Worm (Caenorhabditis elegans) whole organism, L1 larva: ENCODE results near the gene srg-39.

Source experiments
- C04F5.9 ChIP-seq: sonication (generic microtip); optimal IDR thresholded peaks from 2 replicates; lab custom pipeline; 2016; ENCODE audit warnings: missing genetic modification characterization, missing compliant biosample characterization
- F16B12.6 ChIP-seq: fragments of 150-350 bp; optimal IDR thresholded peaks from 2 replicates; lab custom pipeline; 2014; ENCODE audit warnings: missing biosample characterization, missing genetic modification characterization
- Y116A8C.19 ChIP-seq: sonication (generic microtip); optimal IDR thresholded peaks from 2 replicates; lab custom pipeline; 2016; ENCODE audit warnings: missing compliant biosample characterization, missing genetic modification characterization, borderline replicate concordance
- ceh-8 ChIP-seq: fragments of 200-800 bp; sonication (Bioruptor generic); optimal IDR thresholded peaks from 2 replicates; lab custom pipeline; 2018; ENCODE audit warnings: mild to moderate bottlenecking, missing genetic modification characterization, moderate library complexity, missing compliant biosample characterization
- dsc-1 ChIP-seq: sonication (generic microtip); optimal IDR thresholded peaks from 2 replicates; lab custom pipeline; 2016; ENCODE audit warnings: mild to moderate bottlenecking, missing genetic modification characterization, missing compliant biosample characterization
- efl-1 ChIP-seq, 4 experiments: fragments of 150-350 bp; optimal IDR thresholded peaks in 3 of 4; peaks in 1 of 4; 1 replicate in 1 of 4; 2 replicates in 3 of 4; lab custom pipeline; 2014; ENCODE audit warnings: missing biosample characterization in 2 of 4, missing genetic modification characterization in 2 of 4, missing genetic modification reagents in 2 of 4
- egl-13 ChIP-seq: sonication (generic microtip); optimal IDR thresholded peaks from 2 replicates; lab custom pipeline; 2016; ENCODE audit warnings: missing genotype, missing genetic modification reagents, missing genetic modification characterization, missing compliant biosample characterization
- elt-3 ChIP-seq, 6 experiments: fragments of 150-350 bp in 1 of 6; sonication (generic microtip); optimal IDR thresholded peaks; 2 replicates each; lab custom pipeline; 2017 to 2018; ENCODE audit warnings: missing biosample characterization in 6 of 6, missing genetic modification characterization in 6 of 6, inconsistent platforms in 1 of 6
- fkh-10 ChIP-seq: sonication (generic microtip); optimal IDR thresholded peaks from 2 replicates; lab custom pipeline; 2017; ENCODE audit warnings: missing biosample characterization, missing genetic modification reagents, missing genetic modification characterization
- fkh-4 ChIP-seq: sonication (generic microtip); optimal IDR thresholded peaks from 2 replicates; lab custom pipeline; 2016; ENCODE audit warnings: missing compliant biosample characterization, missing genetic modification characterization, borderline replicate concordance
- fkh-8 ChIP-seq: sonication (generic microtip); optimal IDR thresholded peaks from 2 replicates; lab custom pipeline; 2016; ENCODE audit warnings: mild to moderate bottlenecking, missing genetic modification characterization, missing compliant biosample characterization
- hlh-4 ChIP-seq: sonication (generic microtip); optimal IDR thresholded peaks from 2 replicates; lab custom pipeline; 2016; ENCODE audit warnings: mild to moderate bottlenecking, missing genetic modification characterization, missing compliant biosample characterization
- jun-1 ChIP-seq: fragments of 150-350 bp; optimal IDR thresholded peaks from 2 replicates; lab custom pipeline; 2014; ENCODE audit warnings: missing biosample characterization, missing genetic modification reagents, missing genetic modification characterization
- lin-14 ChIP-seq: fragments of 200-800 bp; sonication (Bioruptor generic); optimal IDR thresholded peaks from 2 replicates; lab custom pipeline; 2018; ENCODE audit warnings: mild to moderate bottlenecking, missing genetic modification characterization, moderate library complexity, missing compliant biosample characterization
- lin-15B ChIP-seq: fragments of 150-350 bp; sonication (generic microtip); optimal IDR thresholded peaks from 3 replicates; lab custom pipeline; 2014; ENCODE audit warnings: missing biosample characterization, missing genetic modification characterization
- lin-39 ChIP-seq: fragments of 150-350 bp; optimal IDR thresholded peaks from 2 replicates; lab custom pipeline; 2014; ENCODE audit warnings: missing biosample characterization, missing genetic modification reagents, missing genetic modification characterization
- mab-9 ChIP-seq: fragments of 200-800 bp; sonication (Bioruptor generic); IDR thresholded peaks from 2 replicates; pipeline ENCODE4 v1.3.6; 2022; ENCODE audit warnings: missing genetic modification reagents, missing genetic modification characterization, missing compliant biosample characterization
- mdl-1 ChIP-seq, 2 experiments: fragments of 150-350 bp; optimal IDR thresholded peaks; 2 replicates each; lab custom pipeline; 2014 to 2017; ENCODE audit warnings: missing biosample characterization in 2 of 2, missing genetic modification characterization in 2 of 2, inconsistent platforms in 1 of 2
- mep-1 ChIP-seq: fragments of 150-350 bp; optimal IDR thresholded peaks from 2 replicates; lab custom pipeline; 2014; ENCODE audit warnings: missing biosample characterization, missing genetic modification characterization
- nhr-11 ChIP-seq: fragments of 150-350 bp; optimal IDR thresholded peaks from 2 replicates; lab custom pipeline; 2014; ENCODE audit warnings: missing biosample characterization, missing genetic modification characterization
- nhr-20 ChIP-seq: sonication (generic microtip); optimal IDR thresholded peaks from 2 replicates; lab custom pipeline; 2016; ENCODE audit warnings: mild to moderate bottlenecking, missing genetic modification characterization, missing compliant biosample characterization
- nhr-237 ChIP-seq: fragments of 150-350 bp; optimal IDR thresholded peaks from 2 replicates; lab custom pipeline; 2014; ENCODE audit warnings: missing biosample characterization, missing genetic modification characterization
- nhr-28 ChIP-seq: fragments of 150-350 bp; optimal IDR thresholded peaks from 2 replicates; lab custom pipeline; 2014; ENCODE audit warnings: missing biosample characterization, missing genetic modification characterization
- nhr-47 ChIP-seq: sonication (generic microtip); optimal IDR thresholded peaks from 2 replicates; lab custom pipeline; 2016; ENCODE audit warnings: mild to moderate bottlenecking, missing genetic modification characterization, moderate library complexity, missing compliant biosample characterization
- nhr-71 ChIP-seq: sonication (generic microtip); optimal IDR thresholded peaks from 2 replicates; lab custom pipeline; 2016; ENCODE audit warnings: mild to moderate bottlenecking, missing genetic modification characterization, moderate library complexity, missing compliant biosample characterization
- nhr-84 ChIP-seq: sonication (generic microtip); optimal IDR thresholded peaks from 2 replicates; lab custom pipeline; 2017; ENCODE audit warnings: missing biosample characterization, missing genetic modification characterization
- pax-3 ChIP-seq: fragments of 200-800 bp; sonication (Bioruptor generic); optimal IDR thresholded peaks from 2 replicates; lab custom pipeline; 2018; ENCODE audit warnings: mild to moderate bottlenecking, missing genetic modification characterization, moderate library complexity, missing compliant biosample characterization
- rnt-1 ChIP-seq: sonication (generic microtip); optimal IDR thresholded peaks from 2 replicates; lab custom pipeline; 2016; ENCODE audit warnings: mild to moderate bottlenecking, missing genetic modification characterization, moderate library complexity, missing compliant biosample characterization
- tbx-2 ChIP-seq: sonication (generic microtip); optimal IDR thresholded peaks from 2 replicates; lab custom pipeline; 2016; ENCODE audit warnings: missing genetic modification characterization, missing compliant biosample characterization
- unc-86 ChIP-seq: sonication (generic microtip); optimal IDR thresholded peaks from 2 replicates; lab custom pipeline; 2016; ENCODE audit warnings: missing genetic modification characterization, missing compliant biosample characterization
- vab-15 ChIP-seq: sonication (generic microtip); optimal IDR thresholded peaks from 2 replicates; lab custom pipeline; 2017; ENCODE audit warnings: missing genotype, mild to moderate bottlenecking, missing genetic modification characterization, missing compliant biosample characterization

The srg-39 gene

DNA sequence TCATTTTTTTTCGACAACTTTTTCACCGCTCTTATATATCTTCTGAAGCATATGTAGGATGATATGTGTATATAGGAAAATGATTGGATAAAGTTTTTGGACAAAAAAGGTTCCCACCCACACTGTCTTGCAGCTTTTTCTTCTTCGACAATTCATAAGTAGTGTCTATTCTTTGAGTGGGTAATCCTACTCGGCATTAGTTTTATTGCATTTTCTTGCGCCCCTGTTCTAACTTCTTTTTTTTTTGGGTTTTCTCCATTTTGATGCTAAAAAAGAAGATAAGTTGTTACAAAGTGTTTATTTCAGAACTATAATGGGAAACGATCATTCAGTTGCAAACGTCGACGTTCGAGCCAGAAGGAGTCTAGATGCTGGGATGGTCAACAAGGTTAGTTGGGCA, 17.9 kb downstream of the srg-39 start, which contains the start of gene glb-3:
TSS of gene glb-3 (plus strand) at position 301 of the 400 bp plus-strand sequence.
- TF ChIP-seq pax-3 (tag; lab: Kevin White, UChicago) (no peak), nhr-237 (tag; lab: Kevin White, UChicago) (no peak), nhr-20 (tag; lab: Kevin White, UChicago) (no peak), lin-14 (GFP tag; lab: Kevin White, UChicago) (no peak), F16B12.6 (tag; lab: Kevin White, UChicago) (no peak), mdl-1 (tag; optimal IDR thresholded peaks at IDR 0.05; lab: Kevin White, UChicago) (no peak), dsc-1 (tag; lab: Kevin White, UChicago) (no peak), lin-39 (tag; lab: Kevin White, UChicago) (no peak), vab-15 (no peak), rnt-1 (tag; lab: Kevin White, UChicago) (no peak), mep-1 (tag; lab: Kevin White, UChicago) (no peak), hlh-4 (tag; lab: Kevin White, UChicago) (no peak), nhr-28 (tag; lab: Kevin White, UChicago) (no peak), nhr-11 (tag; lab: Kevin White, UChicago) (no peak), fkh-10 (GFP tag; lab: Kevin White, UChicago) (no peak)

DNA sequence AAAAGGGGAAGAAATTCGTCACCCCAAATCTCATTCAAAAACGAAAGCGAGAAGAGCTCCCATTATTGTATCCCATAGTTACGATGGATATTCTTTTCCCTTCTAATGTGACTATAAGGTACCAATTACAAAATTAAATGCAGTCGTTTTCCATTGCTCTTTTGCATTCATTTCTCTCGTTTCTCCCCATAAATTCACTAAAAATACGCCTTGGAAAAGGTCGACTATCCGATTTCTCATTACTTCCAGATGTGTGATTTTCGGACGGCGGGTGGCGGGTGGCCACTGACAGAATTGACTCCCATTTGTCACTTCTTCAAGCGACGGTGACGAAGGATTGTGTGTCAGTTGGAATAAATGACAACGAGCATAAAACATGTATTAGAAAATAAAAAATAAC, 18.7 kb downstream of the srg-39 start:
- TF ChIP-seq hlh-4 (tag; lab: Kevin White, UChicago) (no peak), fkh-4 (tag; lab: Kevin White, UChicago) (peak; percentile 78), ceh-8 (no peak), jun-1 (tag; lab: Kevin White, UChicago) (no peak), tbx-2 (tag; lab: Kevin White, UChicago) (no peak), dsc-1 (tag; lab: Kevin White, UChicago) (peak; percentile 96), lin-39 (tag; lab: Kevin White, UChicago) (no peak)

DNA sequence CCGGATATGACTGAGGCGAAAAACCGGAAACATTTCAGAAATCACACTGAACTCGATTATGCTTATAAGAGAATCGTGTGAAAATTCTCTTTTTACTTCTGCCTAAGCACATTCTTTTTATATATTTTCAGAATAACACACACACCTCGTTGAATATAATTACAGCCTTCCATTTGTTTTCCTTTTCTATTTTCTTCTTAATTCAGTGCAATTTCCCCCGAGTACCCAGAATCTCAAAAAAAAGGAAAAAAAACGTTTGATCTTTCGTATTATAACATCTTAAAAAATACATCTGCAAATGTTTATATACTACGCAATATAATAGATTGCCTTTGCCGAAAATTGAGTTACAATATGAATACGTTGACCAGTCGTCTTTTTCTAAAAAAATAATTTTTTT, 20.4 kb downstream of the srg-39 start:
- TF ChIP-seq fkh-8, result peak; percentile 54
- peak; percentile 21 for TF ChIP-seq nhr-71 (tag; lab: Kevin White, UChicago)
- no peak for TF ChIP-seq lin-15B (tag; lab: Kevin White, UChicago)
- TF ChIP-seq mab-9 (GFP tag; lab: Robert Waterston, UW), result no peak
- TF ChIP-seq nhr-11 (tag; lab: Kevin White, UChicago), result peak; percentile 0
- TF ChIP-seq lin-14 (GFP tag; lab: Kevin White, UChicago), result peak; percentile 6

DNA sequence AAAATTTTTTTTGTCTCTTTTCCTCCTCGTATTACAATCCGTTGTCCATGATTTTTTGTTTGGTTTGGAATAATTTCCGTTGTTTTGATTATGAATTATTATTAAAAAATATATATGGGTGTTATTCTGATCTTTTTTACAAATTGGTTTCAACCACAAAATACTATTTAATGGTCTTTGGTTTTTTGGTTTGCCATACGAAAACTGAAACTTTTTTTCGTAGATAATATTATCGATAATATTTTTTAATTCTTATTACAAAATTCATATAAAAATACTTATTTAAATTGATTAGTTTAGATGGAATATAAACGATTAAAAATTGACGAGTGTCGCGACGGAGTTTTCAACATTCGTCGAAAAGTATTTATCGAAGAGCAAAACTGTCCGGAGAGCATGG, 25.0 kb downstream of the srg-39 start, which contains the start of gene jmjd-5:
TSS of gene jmjd-5 (plus strand) at position 301 of the 400 bp plus-strand sequence.
- no peak for TF ChIP-seq nhr-84 (tag; lab: Kevin White, UChicago)
- TF ChIP-seq egl-13 (tag; lab: Kevin White, UChicago), result no peak
- TF ChIP-seq ceh-8, result no peak
- TF ChIP-seq mdl-1 (tag; optimal IDR thresholded peaks at IDR 0.05; lab: Kevin White, UChicago), result no peak
- no peak for TF ChIP-seq efl-1 (optimal IDR thresholded peaks at IDR 0.05; lab: Kevin White, UChicago)
- no peak for TF ChIP-seq efl-1 (GFP tag; optimal IDR thresholded peaks at IDR 0.05 in 1 of 2; lab: Kevin White, UChicago)
- no peak for TF ChIP-seq C04F5.9
- no peak for TF ChIP-seq unc-86 (tag; lab: Kevin White, UChicago)
- no peak for TF ChIP-seq elt-3 (tag; optimal IDR thresholded peaks at IDR 0.05; lab: Kevin White, UChicago)

DNA sequence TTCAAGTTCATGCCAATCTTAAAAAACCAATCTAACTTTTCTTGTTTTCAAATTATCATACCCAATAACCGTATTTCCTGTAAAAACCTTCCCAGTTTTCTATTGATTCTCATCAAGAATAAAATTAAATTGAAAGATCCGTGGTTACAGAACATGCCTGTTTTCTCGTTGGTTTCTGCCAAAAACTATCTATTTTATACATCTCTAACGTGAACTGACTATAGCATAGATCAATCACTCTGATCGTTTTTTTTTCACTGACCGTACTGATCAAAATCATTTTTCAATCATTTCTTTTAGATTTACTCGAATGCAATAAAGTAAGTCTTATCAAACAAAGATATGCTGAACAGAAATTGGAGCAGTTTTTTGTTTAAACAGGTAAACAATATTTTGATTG, 27.3 kb downstream of the srg-39 start, which contains the start of gene C06H2.2:
TSS of gene C06H2.2 (plus strand) at position 301 of the 400 bp plus-strand sequence.
- TF ChIP-seq Y116A8C.19 (no peak), efl-1 (optimal IDR thresholded peaks at IDR 0.05; lab: Kevin White, UChicago) (no peak), efl-1 (GFP tag; optimal IDR thresholded peaks at IDR 0.05 in 1 of 2; lab: Kevin White, UChicago) (peak in 1 of 2 experiments; percentile 71), nhr-47 (tag; lab: Kevin White, UChicago) (no peak)
